Fruit fly (Drosophila melanogaster): Measurements from ENCODE around the gene Pomp.

dm6 chr2L:20758188-20758846 lies 29.1 kb upstream of the Pomp start:
- TF ChIP-seq mirr (GFP tag; optimal IDR thresholded peaks at IDR 0.05) (peak; percentile 1), zf30C (GFP tag; optimal IDR thresholded peaks at IDR 0.05) (peak; percentile 90), CG18619 (GFP tag; optimal IDR thresholded peaks at IDR 0.05) (no peak), tll (GFP tag; optimal IDR thresholded peaks at IDR 0.05) (no peak), pho (GFP tag; optimal IDR thresholded peaks at IDR 0.05) (no peak), CG4820 (GFP tag; optimal IDR thresholded peaks at IDR 0.05) (no peak), dmrt11E (tag; optimal IDR thresholded peaks at IDR 0.05) (no peak), kay (GFP tag; optimal IDR thresholded peaks at IDR 0.05) (no peak)
